Worm (Caenorhabditis elegans): ENCODE data around the gene C05C8.1.

Gene C05C8.1

ce11 chrV:7269399-7269798, 29.8 kb downstream of the C05C8.1 start, which contains the start of gene C13A2.6:
TSS of gene C13A2.6 (plus strand) at chrV:7269699.
- TF ChIP-seq nhr-12 (tag; optimal IDR thresholded peaks at IDR 0.05) (no peak), lin-13 (tag; optimal IDR thresholded peaks at IDR 0.05) (no peak), nhr-2 (tag; optimal IDR thresholded peaks at IDR 0.05) (no peak), lin-32 (GFP tag; optimal IDR thresholded peaks at IDR 0.05) (no peak), zip-8 (tag; optimal IDR thresholded peaks at IDR 0.05) (no peak), sem-2 (GFP tag; optimal IDR thresholded peaks at IDR 0.05) (no peak), mab-5 (tag; optimal IDR thresholded peaks at IDR 0.05) (no peak), M03D4.4 (tag; optimal IDR thresholded peaks at IDR 0.05) (no peak), cnd-1 (tag; optimal IDR thresholded peaks at IDR 0.05) (no peak)

ce11 chrV:7274992-7275391, 35.4 kb downstream of the C05C8.1 start, which contains the start of gene C13A2.10:
TSS of gene C13A2.10 (minus strand) at chrV:7275092.
- TF ChIP-seq lin-32 (GFP tag; optimal IDR thresholded peaks at IDR 0.05) (no peak), flh-1 (GFP tag; optimal IDR thresholded peaks at IDR 0.05) (no peak), unc-120 (tag; optimal IDR thresholded peaks at IDR 0.05; ENCODE audit: poor library complexity, severe bottlenecking) (no peak), elt-1 (tag; optimal IDR thresholded peaks at IDR 0.05; ENCODE audit: borderline replicate concordance, insufficient read depth) (no peak), unc-62 (GFP tag; optimal IDR thresholded peaks at IDR 0.05) (no peak)

- TF ChIP-seq ceh-39 (tag; optimal IDR thresholded peaks at IDR 0.05) (no peak), sem-2 (GFP tag; optimal IDR thresholded peaks at IDR 0.05) (no peak), zip-8 (tag; optimal IDR thresholded peaks at IDR 0.05) (no peak), mab-5 (tag; optimal IDR thresholded peaks at IDR 0.05) (no peak), ceh-83 (GFP tag; optimal IDR thresholded peaks at IDR 0.05) (no peak), nhr-2 (tag; optimal IDR thresholded peaks at IDR 0.05) (no peak), ces-1 (GFP tag; optimal IDR thresholded peaks at IDR 0.05) (no peak), ceh-43 (GFP tag; optimal IDR thresholded peaks at IDR 0.05) (no peak), elt-3 (tag; optimal IDR thresholded peaks at IDR 0.05) (no peak), mls-2 (tag; optimal IDR thresholded peaks at IDR 0.05) (no peak)
Observed at ce11 chrV:7275491-7275890, 35.9 kb downstream of the C05C8.1 start, which contains the start of gene C13A2.5. TSS of gene C13A2.5 (plus strand) at chrV:7275791.

- TF ChIP-seq ceh-83 (GFP tag; optimal IDR thresholded peaks at IDR 0.05) (no peak), sem-2 (GFP tag; optimal IDR thresholded peaks at IDR 0.05) (no peak), M03D4.4 (tag; optimal IDR thresholded peaks at IDR 0.05) (no peak)
Observed at ce11 chrV:7279090-7279489, 39.5 kb downstream of the C05C8.1 start, which contains the start of gene C13A2.4. TSS of gene C13A2.4 (plus strand) at chrV:7279390.

- no peak for TF ChIP-seq ham-2 (GFP tag; optimal IDR thresholded peaks at IDR 0.05)
- TF ChIP-seq hlh-1 (tag; optimal IDR thresholded peaks at IDR 0.05) = no peak
- TF ChIP-seq unc-39 (tag; optimal IDR thresholded peaks at IDR 0.05) = no peak
Observed at ce11 chrV:7282037-7282436, 42.5 kb downstream of the C05C8.1 start, which contains the start of gene C13A2.3. TSS of gene C13A2.3 (plus strand) at chrV:7282337.

- TF ChIP-seq unc-120 (tag; optimal IDR thresholded peaks at IDR 0.05; ENCODE audit: poor library complexity, severe bottlenecking) (no peak), drap-1 (GFP tag; optimal IDR thresholded peaks at IDR 0.05) (no peak), blmp-1 (tag; optimal IDR thresholded peaks at IDR 0.05) (no peak), ceh-43 (GFP tag; optimal IDR thresholded peaks at IDR 0.05) (no peak), lsy-2 (tag; optimal IDR thresholded peaks at IDR 0.05) (no peak), pha-4 (tag; optimal IDR thresholded peaks at IDR 0.05) (no peak), ces-1 (GFP tag; optimal IDR thresholded peaks at IDR 0.05) (no peak), sptf-1 (tag; optimal IDR thresholded peaks at IDR 0.05) (no peak), lin-13 (tag; optimal IDR thresholded peaks at IDR 0.05) (no peak), nhr-12 (tag; optimal IDR thresholded peaks at IDR 0.05) (no peak), hlh-1 (tag; optimal IDR thresholded peaks at IDR 0.05) (no peak), ham-2 (GFP tag; optimal IDR thresholded peaks at IDR 0.05) (no peak), ztf-11 (tag; optimal IDR thresholded peaks at IDR 0.05) (no peak), nhr-2 (tag; optimal IDR thresholded peaks at IDR 0.05) (no peak), ceh-39 (tag; optimal IDR thresholded peaks at IDR 0.05) (no peak)
Observed at ce11 chrV:7288699-7289098, 49.1 kb downstream of the C05C8.1 start, which contains the start of gene C13A2.1. TSS of gene C13A2.1 (plus strand) at chrV:7288999.

All from whole organism, mixed stage, embryonic.